Worm (Caenorhabditis elegans) whole organism, L2 larva: ENCODE measurements around the gene gos-28.

Source experiments
- egl-27 ChIP-seq: sonication (generic microtip); optimal IDR thresholded peaks from 3 replicates; lab custom pipeline; 2017; ENCODE audit warnings: missing biosample characterization, missing genetic modification reagents, missing genetic modification characterization
- lsy-2 ChIP-seq, 2 experiments: fragments of 150-350 bp in 1 of 2; sonication (generic microtip) in 1 of 2; optimal IDR thresholded peaks; 2 replicates each; lab custom pipeline; 2014 to 2017; ENCODE audit warnings: missing biosample characterization in 2 of 2, missing genetic modification characterization in 2 of 2
- mab-5 ChIP-seq: fragments of 150-350 bp; optimal IDR thresholded peaks from 2 replicates; lab custom pipeline; 2014; ENCODE audit warnings: missing biosample characterization, missing genetic modification characterization
- mdl-1 ChIP-seq, 2 experiments: fragments of 150-350 bp in 1 of 2; sonication (generic microtip) in 1 of 2; optimal IDR thresholded peaks; 2 replicates each; lab custom pipeline; 2017; ENCODE audit warnings: missing biosample characterization in 2 of 2, missing genetic modification characterization in 2 of 2
- nhr-10 ChIP-seq: sonication (generic microtip); optimal IDR thresholded peaks from 2 replicates; lab custom pipeline; 2017; ENCODE audit warnings: missing biosample characterization, missing genetic modification characterization

DNA sequence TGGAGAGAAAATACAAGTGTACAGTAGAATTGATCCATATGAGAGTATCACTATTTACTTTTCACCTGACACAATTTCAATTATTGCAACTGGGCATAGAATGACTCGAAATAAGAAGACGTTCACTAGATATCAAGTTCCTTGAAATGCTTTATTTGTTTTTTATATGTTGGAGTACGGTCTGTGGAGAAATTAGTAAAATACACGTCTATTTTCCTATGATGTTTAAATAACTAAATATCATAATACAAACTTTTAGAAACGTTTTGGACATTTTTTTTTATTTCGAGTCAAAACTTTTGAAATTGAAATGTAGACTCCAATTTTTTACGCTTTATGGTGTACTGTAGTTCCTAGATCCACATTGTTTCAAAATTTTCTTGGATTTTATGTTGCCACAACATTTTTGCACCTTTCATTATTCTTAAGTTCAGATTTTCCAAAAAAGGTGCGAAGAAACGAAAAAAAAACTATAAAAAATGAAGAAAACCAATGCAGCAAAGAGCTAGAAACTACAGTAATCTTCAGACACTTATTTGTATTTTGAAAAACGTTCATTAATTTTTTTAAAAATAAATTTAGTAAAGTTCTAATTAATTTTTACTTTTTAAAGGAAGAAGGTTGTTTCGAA lies 20.5 kb upstream of the gos-28 start:
- TF ChIP-seq nhr-10 (tag; lab: Kevin White, UChicago) (no peak), mab-5 (tag; lab: Kevin White, UChicago) (no peak), mdl-1 (tag; optimal IDR thresholded peaks at IDR 0.05; lab: Kevin White, UChicago) (no peak), lsy-2 (tag; optimal IDR thresholded peaks at IDR 0.05; lab: Kevin White, UChicago) (peak in 1 of 2 experiments; percentile 53), egl-27 (tag; lab: Kevin White, UChicago) (no peak)
